Fruit fly (Drosophila melanogaster): ENCODE measurements around the gene Prx2.
A peak's percentile ranks its signal among the peaks of the same experiment; 100 is the strongest.

Gene Prx2

dm6 chrX:13310764-13311163 lies 18.9 kb upstream of the Prx2 start:
- TF ChIP-seq pad (GFP tag; optimal IDR thresholded peaks at IDR 0.05), result peak; percentile 38
- no peak for TF ChIP-seq ovo (GFP tag; optimal IDR thresholded peaks at IDR 0.05)
- TF ChIP-seq cnc (optimal IDR thresholded peaks at IDR 0.05), result no peak
- no peak for TF ChIP-seq CG7045 (GFP tag; optimal IDR thresholded peaks at IDR 0.05)
- TF ChIP-seq CG5204 (GFP tag; optimal IDR thresholded peaks at IDR 0.05), result no peak
- TF ChIP-seq Crg-1 (GFP tag; optimal IDR thresholded peaks at IDR 0.05), result no peak
- no peak for TF ChIP-seq CG14711 (tag; optimal IDR thresholded peaks at IDR 0.05)
- TF ChIP-seq CG12768 (GFP tag; optimal IDR thresholded peaks at IDR 0.05), result peak; percentile 42
- no peak for TF ChIP-seq tj (GFP tag; optimal IDR thresholded peaks at IDR 0.05)
- peak; percentile 66 for TF ChIP-seq cic (GFP tag; optimal IDR thresholded peaks at IDR 0.05)
- TF ChIP-seq CG1620 (GFP tag; optimal IDR thresholded peaks at IDR 0.05), result no peak
- TF ChIP-seq kay (GFP tag; ENCODE audit: borderline replicate concordance), result no peak
- TF ChIP-seq CG33017 (tag; optimal IDR thresholded peaks at IDR 0.05), result peak; percentile 18
- no peak for TF ChIP-seq CG11617 (GFP tag; optimal IDR thresholded peaks at IDR 0.05)
- no peak for TF ChIP-seq toe (GFP tag; optimal IDR thresholded peaks at IDR 0.05)
- TF ChIP-seq bab1 (GFP tag; optimal IDR thresholded peaks at IDR 0.05), result no peak
- TF ChIP-seq Clk (GFP tag; optimal IDR thresholded peaks at IDR 0.05), result no peak
- TF ChIP-seq CG7101 (tag; optimal IDR thresholded peaks at IDR 0.05), result peak; percentile 42
- TF ChIP-seq Mnt (GFP tag; optimal IDR thresholded peaks at IDR 0.05), result no peak
- peak; percentile 17 for TF ChIP-seq Hr96 (GFP tag; optimal IDR thresholded peaks at IDR 0.05)

DNA sequence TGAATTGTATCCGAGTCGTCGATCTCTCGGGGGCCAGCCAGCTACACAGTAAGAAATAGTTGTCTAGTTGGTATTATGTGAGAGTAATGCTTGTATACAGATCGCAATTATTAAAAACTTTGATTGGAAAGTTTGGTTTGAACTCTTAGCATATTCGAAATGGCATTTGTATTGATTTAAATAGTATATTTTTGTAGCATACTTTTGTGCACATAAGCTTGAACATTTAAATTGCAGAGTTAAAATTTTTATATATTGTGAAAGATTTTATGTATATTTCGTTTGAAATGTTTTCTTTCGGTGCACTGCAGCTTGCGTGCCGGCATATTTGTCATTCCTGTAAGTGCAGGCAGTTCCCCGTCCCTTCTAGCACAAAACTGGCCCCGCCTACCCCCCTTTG lies 17.4 kb upstream of the Prx2 start:
- TF ChIP-seq pad (GFP tag; optimal IDR thresholded peaks at IDR 0.05) (peak; percentile 9), cnc (optimal IDR thresholded peaks at IDR 0.05) (no peak), CG14711 (tag; optimal IDR thresholded peaks at IDR 0.05) (peak; percentile 39), CG11617 (GFP tag; optimal IDR thresholded peaks at IDR 0.05) (peak; percentile 24), tj (GFP tag; optimal IDR thresholded peaks at IDR 0.05) (peak; percentile 32), CG7045 (GFP tag; optimal IDR thresholded peaks at IDR 0.05) (peak; percentile 32), CG7101 (tag; optimal IDR thresholded peaks at IDR 0.05) (peak; percentile 56), CG12768 (GFP tag; optimal IDR thresholded peaks at IDR 0.05) (peak; percentile 6), toe (GFP tag; optimal IDR thresholded peaks at IDR 0.05) (no peak), CG33017 (tag; optimal IDR thresholded peaks at IDR 0.05) (peak; percentile 4)

DNA sequence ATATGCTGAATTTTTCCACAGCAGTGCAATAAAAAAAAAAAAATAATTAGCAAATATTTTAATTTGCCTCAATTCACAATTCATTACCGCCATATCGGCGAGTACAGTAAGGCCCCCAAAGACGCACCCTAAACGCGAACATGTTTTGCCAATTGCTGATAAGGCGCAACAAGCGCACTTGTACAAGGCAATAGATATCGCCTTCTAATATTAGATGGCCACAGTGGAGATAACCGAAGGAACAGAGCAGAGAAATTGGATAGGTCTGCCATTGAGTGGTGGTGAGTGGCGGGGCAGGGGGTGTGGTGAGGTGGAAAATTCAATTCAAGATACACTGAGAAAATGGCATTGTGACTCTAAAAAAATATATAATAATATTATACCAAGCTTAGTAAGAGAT lies 16.5 kb upstream of the Prx2 start:
- TF ChIP-seq CG7045 (GFP tag; optimal IDR thresholded peaks at IDR 0.05), result no peak
- no peak for TF ChIP-seq CG12768 (GFP tag; optimal IDR thresholded peaks at IDR 0.05)
- no peak for TF ChIP-seq cnc (optimal IDR thresholded peaks at IDR 0.05)
- no peak for TF ChIP-seq CG5204 (GFP tag; optimal IDR thresholded peaks at IDR 0.05)
- TF ChIP-seq CG11617 (GFP tag; optimal IDR thresholded peaks at IDR 0.05), result no peak
- TF ChIP-seq tj (GFP tag; optimal IDR thresholded peaks at IDR 0.05), result no peak
- TF ChIP-seq Hr96 (GFP tag; optimal IDR thresholded peaks at IDR 0.05), result no peak
- TF ChIP-seq CG33017 (tag; optimal IDR thresholded peaks at IDR 0.05), result no peak
- TF ChIP-seq cic (GFP tag; optimal IDR thresholded peaks at IDR 0.05), result no peak

dm6 chrX:13314323-13314722 lies 15.3 kb upstream of the Prx2 start:
- no peak for TF ChIP-seq bab1 (GFP tag; optimal IDR thresholded peaks at IDR 0.05)
- TF ChIP-seq CG1620 (GFP tag; optimal IDR thresholded peaks at IDR 0.05), result no peak
- no peak for TF ChIP-seq ovo (GFP tag; optimal IDR thresholded peaks at IDR 0.05)
- TF ChIP-seq Clk (GFP tag; optimal IDR thresholded peaks at IDR 0.05), result no peak
- TF ChIP-seq kay (GFP tag; ENCODE audit: borderline replicate concordance), result no peak
- no peak for TF ChIP-seq pad (GFP tag; optimal IDR thresholded peaks at IDR 0.05)
- no peak for TF ChIP-seq Mnt (GFP tag; optimal IDR thresholded peaks at IDR 0.05)

- TF ChIP-seq pad (GFP tag; optimal IDR thresholded peaks at IDR 0.05) (no peak), Hr96 (GFP tag; optimal IDR thresholded peaks at IDR 0.05) (no peak), CG7045 (GFP tag; optimal IDR thresholded peaks at IDR 0.05) (no peak), cnc (optimal IDR thresholded peaks at IDR 0.05) (no peak), ovo (GFP tag; optimal IDR thresholded peaks at IDR 0.05) (peak; percentile 48)
These were observed 14.7 kb upstream of the Prx2 start for dm6 chrX:13314789-13315462.

- TF ChIP-seq toe (GFP tag; optimal IDR thresholded peaks at IDR 0.05), result no peak
- TF ChIP-seq Crg-1 (GFP tag; optimal IDR thresholded peaks at IDR 0.05), result no peak
- no peak for TF ChIP-seq CG33017 (tag; optimal IDR thresholded peaks at IDR 0.05)
- no peak for TF ChIP-seq Hr96 (GFP tag; optimal IDR thresholded peaks at IDR 0.05)
- TF ChIP-seq tj (GFP tag; optimal IDR thresholded peaks at IDR 0.05), result no peak
- TF ChIP-seq CG7101 (tag; optimal IDR thresholded peaks at IDR 0.05), result no peak
- no peak for TF ChIP-seq kay (GFP tag; ENCODE audit: borderline replicate concordance)
- TF ChIP-seq ovo (GFP tag; optimal IDR thresholded peaks at IDR 0.05), result no peak
- TF ChIP-seq CG5204 (GFP tag; optimal IDR thresholded peaks at IDR 0.05), result no peak
- no peak for TF ChIP-seq bab1 (GFP tag; optimal IDR thresholded peaks at IDR 0.05)
- TF ChIP-seq CG11617 (GFP tag; optimal IDR thresholded peaks at IDR 0.05), result no peak
- TF ChIP-seq cic (GFP tag; optimal IDR thresholded peaks at IDR 0.05), result no peak
- no peak for TF ChIP-seq CG12768 (GFP tag; optimal IDR thresholded peaks at IDR 0.05)
- TF ChIP-seq pad (GFP tag; optimal IDR thresholded peaks at IDR 0.05), result no peak
- no peak for TF ChIP-seq cnc (optimal IDR thresholded peaks at IDR 0.05)
- TF ChIP-seq Clk (GFP tag; optimal IDR thresholded peaks at IDR 0.05), result no peak
- no peak for TF ChIP-seq CG1620 (GFP tag; optimal IDR thresholded peaks at IDR 0.05)
- TF ChIP-seq CG14711 (tag; optimal IDR thresholded peaks at IDR 0.05), result no peak
- no peak for TF ChIP-seq Mnt (GFP tag; optimal IDR thresholded peaks at IDR 0.05)
- TF ChIP-seq CG7045 (GFP tag; optimal IDR thresholded peaks at IDR 0.05), result no peak
These were observed 14.2 kb upstream of the Prx2 start for dm6 chrX:13315463-13315817.
